Worm (Caenorhabditis elegans): Measurements from ENCODE around the gene F10D2.8.

ce11 chrV:7199077-7199476, 48.6 kb upstream of the F10D2.8 start:
- TF ChIP-seq dao-5 (tag; optimal IDR thresholded peaks at IDR 0.05) = no peak
- no peak for TF ChIP-seq him-1 (tag; optimal IDR thresholded peaks at IDR 0.05)
- TF ChIP-seq W03F9.2 (tag; optimal IDR thresholded peaks at IDR 0.05) = no peak

Data from whole organism, L4/young adult.